Fruit fly (Drosophila melanogaster) S2 (cell line): ENCODE data around the gene Pde11.

Experiments
- CG8478 ChIP-seq: fragments of >200 bp; optimal IDR thresholded peaks from 2 replicates; lab custom pipeline; 2018
- CTCF ChIP-seq, 2 experiments: fragments of >200 bp; optimal IDR thresholded peaks; 2 replicates each; lab custom pipeline; 2018

DNA sequence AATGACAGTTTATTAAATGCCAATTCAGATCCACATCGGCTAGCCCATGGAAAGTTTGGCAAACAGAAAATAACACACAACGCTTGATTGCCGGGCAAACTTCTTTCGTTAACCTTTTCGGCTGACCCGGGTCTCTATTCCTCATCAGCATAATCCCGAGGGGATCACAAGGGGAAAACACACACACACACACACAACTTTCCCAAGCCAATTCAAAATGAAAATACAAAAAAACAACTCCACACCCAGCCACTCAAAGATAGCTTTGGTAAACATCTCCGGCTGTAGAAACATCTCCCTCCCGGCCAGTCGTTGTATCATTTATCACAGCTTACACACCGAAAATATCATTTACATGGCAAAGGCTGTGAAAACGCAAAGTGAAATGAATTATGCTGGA, 30.0 kb upstream of the Pde11 start:
- no peak for TF ChIP-seq CG8478 (lab: Kevin White, UChicago)
- TF ChIP-seq CTCF (optimal IDR thresholded peaks at IDR 0.05; lab: Kevin White, UChicago), result no peak
